Fruit fly (Drosophila melanogaster): ENCODE results near the gene tey.

The tey gene

DNA sequence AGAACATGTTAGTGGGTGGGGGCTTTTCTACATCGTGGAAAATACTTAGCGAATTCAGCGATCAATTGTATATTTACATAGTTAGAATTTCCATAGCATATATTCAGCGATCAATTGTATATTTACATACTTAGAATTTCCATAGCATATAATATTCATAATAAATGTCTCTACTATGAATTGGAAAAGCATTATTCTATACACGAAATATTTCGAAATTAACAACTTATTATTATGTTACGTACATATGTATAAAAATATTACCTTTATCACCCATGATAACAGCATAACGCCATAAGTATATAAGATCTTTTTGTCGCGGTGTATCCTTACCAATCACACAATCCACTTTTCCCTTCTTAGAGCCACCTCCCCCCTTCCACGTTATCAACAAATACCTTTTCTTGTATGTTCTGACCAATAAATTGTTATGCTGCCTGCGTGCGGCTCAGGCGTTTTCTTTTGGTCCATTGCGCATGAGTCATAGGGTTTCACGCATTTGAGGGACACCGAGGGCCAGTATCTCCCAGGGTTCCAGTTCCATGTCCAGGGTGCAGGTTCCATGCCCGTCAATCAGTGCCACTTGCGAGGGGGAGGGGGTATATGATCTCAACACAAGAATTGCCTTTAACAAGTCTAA, 27.0 kb downstream of the tey start (continued):
- no peak for TF ChIP-seq H2.0 (GFP tag; IDR thresholded peaks at IDR 0.05)
- no peak for TF ChIP-seq toy (GFP tag; IDR thresholded peaks at IDR 0.05)
- TF ChIP-seq dmrt11E (tag; optimal IDR thresholded peaks at IDR 0.05): peak; percentile 96
- peak; percentile 43; the same call in 1 of the 2 replicates for TF ChIP-seq CG8765 (GFP tag; IDR thresholded peaks at IDR 0.05)
- no peak for TF ChIP-seq Nf-YA (GFP tag; IDR thresholded peaks at IDR 0.05)
- peak; percentile 50 for TF ChIP-seq org-1 (GFP tag; optimal IDR thresholded peaks at IDR 0.05)
- TF ChIP-seq CG4820 (GFP tag; optimal IDR thresholded peaks at IDR 0.05): peak; percentile 52
- TF ChIP-seq CG30431 (GFP tag; optimal IDR thresholded peaks at IDR 0.05): peak; percentile 59
- no peak for TF ChIP-seq CG10321 (GFP tag; IDR thresholded peaks at IDR 0.05)
- TF ChIP-seq ken (GFP tag; IDR thresholded peaks at IDR 0.05): no peak
- TF ChIP-seq rib (GFP tag; IDR thresholded peaks at IDR 0.05): no peak
- TF ChIP-seq D (optimal IDR thresholded peaks at IDR 0.05): peak; percentile 71
- peak; percentile 74 for TF ChIP-seq D (GFP tag; optimal IDR thresholded peaks at IDR 0.05)
- TF ChIP-seq gfzf (GFP tag; optimal IDR thresholded peaks at IDR 0.05): no peak
- TF ChIP-seq MESR4 (GFP tag; optimal IDR thresholded peaks at IDR 0.05): no peak
- TF ChIP-seq NC2α (GFP tag; optimal IDR thresholded peaks at IDR 0.05): no peak
- no peak for TF ChIP-seq CG7928 (GFP tag; optimal IDR thresholded peaks at IDR 0.05)
- TF ChIP-seq CG17385 (GFP tag; optimal IDR thresholded peaks at IDR 0.05): peak; percentile 40
- no peak for TF ChIP-seq shn (GFP tag; optimal IDR thresholded peaks at IDR 0.05)
- no peak for TF ChIP-seq Dip2 (GFP tag; IDR thresholded peaks at IDR 0.05)
- peak; percentile 80 for TF ChIP-seq CG8924 (tag; optimal IDR thresholded peaks at IDR 0.05)
- peak; percentile 31 for TF ChIP-seq CG2875 (GFP tag; optimal IDR thresholded peaks at IDR 0.05)
- no peak for TF ChIP-seq Rfx (GFP tag; IDR thresholded peaks at IDR 0.05)
- TF ChIP-seq Hmx (GFP tag; optimal IDR thresholded peaks at IDR 0.05): no peak
- TF ChIP-seq aop (GFP tag; IDR thresholded peaks at IDR 0.05): no peak
- TF ChIP-seq ara (GFP tag; IDR thresholded peaks at IDR 0.05): no peak
- TF ChIP-seq cwo (GFP tag; optimal IDR thresholded peaks at IDR 0.05): no peak
- TF ChIP-seq ash1 (GFP tag; optimal IDR thresholded peaks at IDR 0.05): no peak
- no peak for TF ChIP-seq ab (GFP tag; optimal IDR thresholded peaks at IDR 0.05)
- no peak for TF ChIP-seq CG11560 (tag; IDR thresholded peaks at IDR 0.05)
- no peak for TF ChIP-seq ase (GFP tag; IDR thresholded peaks at IDR 0.05)
- peak; percentile 68 for TF ChIP-seq kni (GFP tag; optimal IDR thresholded peaks at IDR 0.05)
- no peak for TF ChIP-seq CG1832 (GFP tag; optimal IDR thresholded peaks at IDR 0.05)
- TF ChIP-seq CG17186 (GFP tag; optimal IDR thresholded peaks at IDR 0.05): no peak
- TF ChIP-seq dpn (GFP tag; optimal IDR thresholded peaks at IDR 0.05): no peak
- no peak for TF ChIP-seq CG18764 (GFP tag; optimal IDR thresholded peaks at IDR 0.05)
- TF ChIP-seq Atf3 (GFP tag; optimal IDR thresholded peaks at IDR 0.05): no peak
- TF ChIP-seq schlank (tag; optimal IDR thresholded peaks at IDR 0.05): no peak
- TF ChIP-seq ato (GFP tag; IDR thresholded peaks at IDR 0.05; ENCODE audit: partially characterized antibody): no peak
- TF ChIP-seq pb (GFP tag; optimal IDR thresholded peaks at IDR 0.05): no peak
- TF ChIP-seq NFAT (GFP tag; IDR thresholded peaks at IDR 0.05): no peak
- no peak for TF ChIP-seq TFAM (GFP tag; optimal IDR thresholded peaks at IDR 0.05)
- peak; percentile 67 for TF ChIP-seq Ssrp (tag; optimal IDR thresholded peaks at IDR 0.05)
- no peak for TF ChIP-seq HLH3B (GFP tag; IDR thresholded peaks at IDR 0.05)
- TF ChIP-seq bbx (GFP tag; IDR thresholded peaks at IDR 0.05; ENCODE audit: partially characterized antibody): no peak
- no peak for TF ChIP-seq NK7.1 (GFP tag; optimal IDR thresholded peaks at IDR 0.05)
- no peak for TF ChIP-seq nerfin-2 (GFP tag; IDR thresholded peaks at IDR 0.05; ENCODE audit: partially characterized antibody)
- TF ChIP-seq Max (GFP tag; optimal IDR thresholded peaks at IDR 0.05): peak; percentile 51
- peak; percentile 41 for TF ChIP-seq CG30020 (tag; optimal IDR thresholded peaks at IDR 0.05)
- TF ChIP-seq sug (tag; optimal IDR thresholded peaks at IDR 0.05): no peak
- TF ChIP-seq CG3726 (GFP tag; IDR thresholded peaks at IDR 0.05): no peak
- TF ChIP-seq yki (optimal IDR thresholded peaks at IDR 0.05): no peak
